Worm (Caenorhabditis elegans) whole organism, midembryonic: ENCODE data around the gene grl-7.

Experiments
- cog-1 ChIP-seq: sonication (generic microtip); optimal IDR thresholded peaks from 2 replicates; lab custom pipeline; 2016; ENCODE audit warnings: missing genetic modification characterization, missing compliant biosample characterization
- flt-1 ChIP-seq: fragments of 200-800 bp; sonication (Bioruptor generic); IDR thresholded peaks from 2 replicates; pipeline ENCODE4 v1.3.6; 2022; ENCODE audit warnings: missing genetic modification characterization, missing compliant biosample characterization
- ztf-29 ChIP-seq: fragments of 200-800 bp; sonication (Bioruptor generic); IDR thresholded peaks from 2 replicates; pipeline ENCODE4 v1.3.6; 2022; ENCODE audit warnings: missing genetic modification reagents, missing genetic modification characterization, missing compliant biosample characterization

DNA sequence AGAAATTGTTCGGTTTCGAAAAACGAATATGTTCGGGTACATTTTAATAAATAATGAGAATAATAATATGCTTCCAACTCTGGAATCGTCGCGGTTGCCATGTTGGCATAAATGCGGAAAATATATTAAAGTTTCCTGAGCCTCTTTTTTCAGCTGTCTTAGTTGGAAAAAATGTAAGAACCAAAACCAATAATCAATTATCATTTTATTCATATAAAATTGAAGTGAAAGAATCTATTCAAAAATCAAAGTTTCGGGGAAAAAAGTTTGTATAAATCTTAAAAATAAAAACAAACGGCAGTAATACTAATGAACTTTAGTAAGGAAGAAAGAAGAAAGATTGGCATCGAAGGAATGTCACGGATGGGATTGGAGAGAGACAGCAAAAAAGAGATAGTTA is 41.9 kb downstream of the grl-7 start, which contains the start of gene srh-45:
- no peak for TF ChIP-seq flt-1
- TF ChIP-seq ztf-29 (GFP tag; lab: Robert Waterston, UW), result no peak
- TF ChIP-seq cog-1 (tag; lab: Kevin White, UChicago), result no peak
